Worm (Caenorhabditis elegans) whole organism, L2 larva: ENCODE results near the gene sss-1.

Experiments used
- lin-13 ChIP-seq: fragments of 150-350 bp; optimal IDR thresholded peaks from 2 replicates; lab custom pipeline; 2014; ENCODE audit warnings: missing biosample characterization, missing genetic modification reagents, missing genetic modification characterization
- nhr-237 ChIP-seq: fragments of 150-350 bp; optimal IDR thresholded peaks from 2 replicates; lab custom pipeline; 2014; ENCODE audit warnings: missing biosample characterization, missing genetic modification characterization
- skn-1 ChIP-seq: sonication (generic microtip); optimal IDR thresholded peaks from 2 replicates; lab custom pipeline; 2017; ENCODE audit warnings: missing biosample characterization, missing genetic modification characterization

DNA sequence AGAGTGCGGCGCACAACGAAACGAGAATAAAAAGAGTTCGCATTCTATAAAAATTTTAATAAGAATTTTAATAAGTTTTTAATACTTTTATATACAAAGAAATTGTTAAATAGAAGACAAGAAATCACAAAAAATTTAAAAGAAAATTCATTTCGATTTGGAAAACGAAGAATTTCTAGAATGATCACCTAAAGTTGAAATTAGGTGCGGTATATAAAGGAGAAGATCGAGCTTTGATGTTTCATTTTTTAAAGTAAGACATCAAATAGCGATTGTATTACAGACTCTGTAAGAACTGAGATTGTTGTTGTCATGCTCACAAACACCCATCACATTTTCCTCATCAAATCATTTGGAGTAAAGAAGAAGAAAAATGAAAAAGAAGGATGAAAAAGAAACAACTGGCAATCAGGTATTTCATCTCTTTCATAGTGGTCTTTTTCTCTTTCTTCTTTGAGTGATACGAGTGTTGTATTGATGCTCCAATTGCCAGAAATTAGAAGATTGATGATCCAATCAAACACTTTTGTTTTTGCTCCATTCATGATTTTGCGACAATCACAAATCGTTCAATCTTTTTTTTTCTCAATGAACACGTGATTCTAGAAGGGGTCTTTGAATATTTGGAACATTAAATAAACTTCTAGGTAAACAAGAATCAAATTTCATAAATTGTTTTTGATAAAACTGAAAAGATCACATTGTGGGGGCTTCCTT, 34.8 kb upstream of the sss-1 start, which contains the start of gene dur-1:
- TF ChIP-seq nhr-237 (tag; lab: Kevin White, UChicago) = no peak
- TF ChIP-seq skn-1 (tag; lab: Kevin White, UChicago) = no peak
- TF ChIP-seq lin-13 (GFP tag; lab: Kevin White, UChicago) = no peak
